Worm (Caenorhabditis elegans) whole organism, young adult: ENCODE data around the gene daf-42.

Experiments used
- B0336.3 ChIP-seq: fragments of 200-800 bp; sonication (Bioruptor generic); IDR thresholded peaks from 2 replicates; pipeline ENCODE4 v1.3.6; 2022; ENCODE audit warnings: missing genetic modification characterization, missing compliant biosample characterization
- F23B12.7 ChIP-seq: sonication (generic microtip); optimal IDR thresholded peaks from 2 replicates; lab custom pipeline; 2017; ENCODE audit warnings: missing genetic modification characterization, mild to moderate bottlenecking, missing compliant biosample characterization, antibody characterized with exemption, moderate library complexity; ENCODE audit not compliant: insufficient read depth
- F33H1.4 ChIP-seq: fragments of 200-800 bp; sonication (Bioruptor generic); IDR thresholded peaks from 2 replicates; pipeline ENCODE4 v1.3.6; 2022; ENCODE audit warnings: missing genetic modification reagents, missing genetic modification characterization, missing compliant biosample characterization
- F49E8.2 ChIP-seq: sonication (generic microtip); optimal IDR thresholded peaks from 3 replicates; lab custom pipeline; 2017; ENCODE audit warnings: missing genetic modification characterization, mild to moderate bottlenecking, missing compliant biosample characterization, antibody characterized with exemption, moderate library complexity; ENCODE audit not compliant: insufficient read depth
- F52B5.7 ChIP-seq: sonication (generic microtip); optimal IDR thresholded peaks from 2 replicates; lab custom pipeline; 2016; ENCODE audit warnings: mild to moderate bottlenecking, missing genetic modification characterization, missing compliant biosample characterization
- F57C9.4 ChIP-seq: sonication (generic microtip); optimal IDR thresholded peaks from 2 replicates; lab custom pipeline; 2017; ENCODE audit warnings: mild to moderate bottlenecking, missing genetic modification characterization, missing compliant biosample characterization
- T07F8.4 ChIP-seq: sonication (generic microtip); optimal IDR thresholded peaks from 2 replicates; lab custom pipeline; 2016; ENCODE audit warnings: mild to moderate bottlenecking, missing genetic modification characterization, moderate library complexity, missing compliant biosample characterization
- Y56A3A.18 ChIP-seq: fragments of 200-800 bp; sonication (Bioruptor generic); IDR thresholded peaks from 2 replicates; pipeline ENCODE4 v1.3.6; 2022; ENCODE audit warnings: missing genetic modification reagents, missing genetic modification characterization, missing compliant biosample characterization
- Y67H2A.10 ChIP-seq: fragments of 200-800 bp; sonication (Bioruptor generic); conservative IDR thresholded peaks from 2 replicates; pipeline ENCODE4 v1.3.6; 2022; ENCODE audit warnings: missing genetic modification reagents, missing genetic modification characterization, missing compliant biosample characterization
- ZK185.1 ChIP-seq: sonication (generic microtip); optimal IDR thresholded peaks from 2 replicates; lab custom pipeline; 2016; ENCODE audit warnings: mild to moderate bottlenecking, missing genetic modification characterization, missing compliant biosample characterization; ENCODE audit not compliant: poor library complexity, severe bottlenecking
- aptf-2 ChIP-seq: fragments of 200-800 bp; sonication (Bioruptor generic); conservative IDR thresholded peaks from 2 replicates; pipeline ENCODE4 v1.3.6; 2022; ENCODE audit warnings: missing genetic modification reagents, missing genetic modification characterization, missing compliant biosample characterization
- attf-6 ChIP-seq: fragments of 200-800 bp; sonication (Bioruptor generic); IDR thresholded peaks from 2 replicates; pipeline ENCODE4 v1.3.6; 2022; ENCODE audit warnings: missing genetic modification reagents, missing genetic modification characterization, missing compliant biosample characterization
- cebp-1 ChIP-seq, 2 experiments: fragments of 200-800 bp in 1 of 2; sonication (Bioruptor generic) in 1 of 2; sonication (generic microtip) in 1 of 2; IDR thresholded peaks in 1 of 2; optimal IDR thresholded peaks in 1 of 2; 2 replicates each; pipeline versions ENCODE4 v1.3.6 to Lab custom; 2017 to 2022; ENCODE audit warnings: missing compliant biosample characterization in 2 of 2, missing genetic modification characterization in 2 of 2, mild to moderate bottlenecking in 1 of 2, missing genetic modification reagents in 1 of 2, moderate library complexity in 1 of 2
- ceh-40 ChIP-seq: fragments of 200-800 bp; sonication (Bioruptor generic); IDR thresholded peaks from 2 replicates; pipeline ENCODE4 v1.3.6; 2022; ENCODE audit warnings: missing genetic modification characterization, missing compliant biosample characterization
- ceh-91 ChIP-seq: fragments of 200-800 bp; sonication (Bioruptor generic); IDR thresholded peaks from 2 replicates; pipeline ENCODE4 v1.3.6; 2022; ENCODE audit warnings: missing genetic modification reagents, missing genetic modification characterization, missing compliant biosample characterization
- dpl-1 ChIP-seq: fragments of 150-350 bp; optimal IDR thresholded peaks from 2 replicates; lab custom pipeline; 2014; ENCODE audit warnings: missing biosample characterization, missing genetic modification reagents, missing genetic modification characterization
- efl-1 ChIP-seq: fragments of 150-350 bp; optimal IDR thresholded peaks from 2 replicates; lab custom pipeline; 2014; ENCODE audit warnings: missing biosample characterization, missing genetic modification reagents, missing genetic modification characterization
- gei-17 ChIP-seq: fragments of 200-800 bp; sonication (Bioruptor generic); optimal IDR thresholded peaks from 2 replicates; lab custom pipeline; 2018; ENCODE audit warnings: mild to moderate bottlenecking, missing genetic modification characterization, missing compliant biosample characterization
- him-1 ChIP-seq: sonication (generic microtip); optimal IDR thresholded peaks from 2 replicates; lab custom pipeline; 2016; ENCODE audit warnings: missing genotype, missing genetic modification reagents, missing genetic modification characterization, missing compliant biosample characterization
- hmg-1.2 ChIP-seq: fragments of 200-800 bp; sonication (Bioruptor generic); IDR thresholded peaks from 2 replicates; pipeline ENCODE4 v1.3.6; 2022; ENCODE audit warnings: missing genetic modification reagents, missing genetic modification characterization, missing compliant biosample characterization
- let-607 ChIP-seq, 2 experiments: fragments of 200-800 bp in 1 of 2; sonication (Bioruptor generic) in 1 of 2; sonication (generic microtip) in 1 of 2; optimal IDR thresholded peaks; 2 replicates each; lab custom pipeline; 2016 to 2018; ENCODE audit warnings: mild to moderate bottlenecking in 2 of 2, missing compliant biosample characterization in 2 of 2, missing genetic modification characterization in 2 of 2, moderate library complexity in 2 of 2, missing genotype in 1 of 2
- lin-26 ChIP-seq: fragments of 200-800 bp; sonication (Bioruptor generic); IDR thresholded peaks from 2 replicates; pipeline ENCODE4 v1.3.6; 2022; ENCODE audit warnings: missing genetic modification reagents, missing genetic modification characterization, missing compliant biosample characterization
- lin-35 ChIP-seq, 3 experiments: fragments of 150-350 bp in 2 of 3; sonication (generic microtip) in 1 of 3; optimal IDR thresholded peaks; 2 replicates each; lab custom pipeline; 2014 to 2018; ENCODE audit warnings: missing biosample characterization in 3 of 3, missing genetic modification characterization in 3 of 3, missing genetic modification reagents in 3 of 3
- lin-40 ChIP-seq: sonication (generic microtip); optimal IDR thresholded peaks from 2 replicates; lab custom pipeline; 2016; ENCODE audit warnings: missing genetic modification characterization, mild to moderate bottlenecking, missing compliant biosample characterization, missing genotype, missing genetic modification reagents
- lsy-27 ChIP-seq: sonication (generic microtip); optimal IDR thresholded peaks from 2 replicates; lab custom pipeline; 2017; ENCODE audit warnings: missing genetic modification characterization, mild to moderate bottlenecking, missing compliant biosample characterization, antibody characterized with exemption, missing genotype, borderline replicate concordance; ENCODE audit not compliant: insufficient read depth
- madf-10 ChIP-seq: sonication (generic microtip); optimal IDR thresholded peaks from 2 replicates; lab custom pipeline; 2016; ENCODE audit warnings: mild to moderate bottlenecking, missing genetic modification characterization, missing compliant biosample characterization
- madf-6 ChIP-seq: fragments of 200-800 bp; sonication (Bioruptor generic); IDR thresholded peaks from 2 replicates; pipeline ENCODE4 v1.3.6; 2022; ENCODE audit warnings: missing genetic modification reagents, missing genetic modification characterization, missing compliant biosample characterization
- mcd-1 ChIP-seq: fragments of 200-800 bp; sonication (Bioruptor generic); IDR thresholded peaks from 2 replicates; pipeline ENCODE4 v1.3.6; 2022; ENCODE audit warnings: missing genetic modification reagents, missing genetic modification characterization, missing compliant biosample characterization
- mel-28 ChIP-seq: sonication (generic microtip); optimal IDR thresholded peaks from 2 replicates; lab custom pipeline; 2016; ENCODE audit warnings: borderline replicate concordance, mild to moderate bottlenecking, missing genetic modification characterization, missing compliant biosample characterization
- nhr-120 ChIP-seq: fragments of 200-800 bp; sonication (Bioruptor generic); IDR thresholded peaks from 2 replicates; pipeline ENCODE4 v1.3.6; 2022; ENCODE audit warnings: missing genetic modification characterization, missing compliant biosample characterization
- pbrm-1 ChIP-seq: fragments of 200-800 bp; sonication (Bioruptor generic); IDR thresholded peaks from 2 replicates; pipeline ENCODE4 v1.3.6; 2022; ENCODE audit warnings: missing genetic modification reagents, missing genetic modification characterization, missing compliant biosample characterization
- rcor-1 ChIP-seq: fragments of 200-800 bp; sonication (Bioruptor generic); IDR thresholded peaks from 2 replicates; pipeline ENCODE4 v1.3.6; 2022; ENCODE audit warnings: missing genetic modification reagents, missing genetic modification characterization, missing compliant biosample characterization
- repo-1 ChIP-seq: sonication (generic microtip); optimal IDR thresholded peaks from 2 replicates; lab custom pipeline; 2017; ENCODE audit warnings: mild to moderate bottlenecking, missing genetic modification characterization, missing compliant biosample characterization
- sea-2 ChIP-seq: fragments of 200-800 bp; sonication (Bioruptor generic); IDR thresholded peaks from 2 replicates; pipeline ENCODE4 v1.3.6; 2022; ENCODE audit warnings: missing genetic modification characterization, missing compliant biosample characterization
- snpc-1.3 ChIP-seq: sonication (generic microtip); optimal IDR thresholded peaks from 2 replicates; lab custom pipeline; 2017; ENCODE audit warnings: missing genetic modification characterization, mild to moderate bottlenecking, missing compliant biosample characterization, antibody characterized with exemption, moderate library complexity, missing genotype, missing genetic modification reagents; ENCODE audit not compliant: insufficient read depth
- snpc-3.4 ChIP-seq: sonication (generic microtip); optimal IDR thresholded peaks from 2 replicates; lab custom pipeline; 2017; ENCODE audit warnings: missing genetic modification characterization, mild to moderate bottlenecking, missing compliant biosample characterization, antibody characterized with exemption, moderate library complexity, missing genotype, missing genetic modification reagents
- snpc-4 ChIP-seq, 5 experiments: fragments of 150-350 bp in 1 of 5; sonication (generic microtip) in 4 of 5; optimal IDR thresholded peaks; 2 replicates each; lab custom pipeline; 2014 to 2018; ENCODE audit warnings: missing genetic modification characterization in 5 of 5, missing biosample characterization in 3 of 5, antibody characterized with exemption in 2 of 5, mild to moderate bottlenecking in 2 of 5, missing compliant biosample characterization in 2 of 5, missing genotype in 2 of 5, moderate library complexity in 2 of 5, missing genetic modification reagents in 1 of 5
- somi-1 ChIP-seq: fragments of 200-800 bp; sonication (Bioruptor generic); optimal IDR thresholded peaks from 2 replicates; lab custom pipeline; 2018; ENCODE audit warnings: mild to moderate bottlenecking, missing genetic modification characterization, missing compliant biosample characterization
- tbp1 ChIP-seq: fragments of 200-800 bp; sonication (Bioruptor generic); optimal IDR thresholded peaks from 2 replicates; lab custom pipeline; 2018; ENCODE audit warnings: mild to moderate bottlenecking, missing genetic modification characterization, missing compliant biosample characterization
- unc-130 ChIP-seq: sonication (generic microtip); optimal IDR thresholded peaks from 2 replicates; lab custom pipeline; 2016; ENCODE audit warnings: missing genetic modification reagents, missing genetic modification characterization, missing compliant biosample characterization
- unc-62 ChIP-seq: fragments of 150-350 bp; optimal IDR thresholded peaks from 2 replicates; lab custom pipeline; 2014; ENCODE audit warnings: missing biosample characterization, missing genetic modification reagents, missing genetic modification characterization
- ztf-26 ChIP-seq: sonication (generic microtip); optimal IDR thresholded peaks from 2 replicates; lab custom pipeline; 2017; ENCODE audit warnings: missing genetic modification characterization, missing compliant biosample characterization
- ztf-3 ChIP-seq: fragments of 200-800 bp; sonication (Bioruptor generic); optimal IDR thresholded peaks from 2 replicates; lab custom pipeline; 2018; ENCODE audit warnings: mild to moderate bottlenecking, missing genetic modification characterization, missing compliant biosample characterization

Gene daf-42

ce11 chrIV:7316613-7317153, 30.0 kb downstream of the daf-42 start, which contains the start of gene F42C5.9 (continued):
- TF ChIP-seq lsy-27 (tag; lab: Kevin White, UChicago) (peak; percentile 58), let-607 (tag; optimal IDR thresholded peaks at IDR 0.05; lab: Kevin White, UChicago) (no peak), ZK185.1 (tag; lab: Kevin White, UChicago) (peak; percentile 1), F49E8.2 (tag; lab: Kevin White, UChicago) (peak; percentile 89), lin-26 (peak; percentile 41; the same call in 1 of the 2 replicates), attf-6 (GFP tag; lab: Robert Waterston, UW) (peak; percentile 83), madf-10 (tag; lab: Kevin White, UChicago) (no peak), him-1 (tag; lab: Kevin White, UChicago) (peak; percentile 57), efl-1 (peak; percentile 35), hmg-1.2 (GFP tag; lab: Robert Waterston, UW) (peak; percentile 93), repo-1 (tag; lab: Kevin White, UChicago) (peak; percentile 8), rcor-1 (peak; percentile 37), ceh-40 (GFP tag; lab: Robert Waterston, UW) (no peak), somi-1 (GFP tag; lab: Kevin White, UChicago) (no peak), Y56A3A.18 (GFP tag; lab: Robert Waterston, UW) (0 out of 2 replicates have a peak, but pooled peaks have one; percentile 49), unc-130 (GFP tag; lab: Kevin White, UChicago) (peak; percentile 42)

ce11 chrIV:7313962-7314361, 32.7 kb downstream of the daf-42 start:
- TF ChIP-seq ztf-26 (tag; lab: Kevin White, UChicago) = peak; percentile 40
- TF ChIP-seq sea-2 (GFP tag; lab: Robert Waterston, UW) = no peak
- peak; percentile 70 for TF ChIP-seq snpc-1.3 (tag; lab: Kevin White, UChicago)
- TF ChIP-seq F33H1.4 (GFP tag; lab: Robert Waterston, UW) = peak; percentile 89
- peak; percentile 44; the same call in 1 of the 2 replicates for TF ChIP-seq hmg-1.2 (GFP tag; lab: Robert Waterston, UW)
- no peak for TF ChIP-seq T07F8.4 (tag; lab: Kevin White, UChicago)
- no peak for TF ChIP-seq F57C9.4 (tag; lab: Kevin White, UChicago)
- TF ChIP-seq snpc-3.4 (tag; lab: Kevin White, UChicago) = no peak
- no peak for TF ChIP-seq B0336.3 (GFP tag; lab: Robert Waterston, UW)
- no peak for TF ChIP-seq F52B5.7 (tag; lab: Kevin White, UChicago)
- peak; percentile 62 for TF ChIP-seq madf-6
- no peak for TF ChIP-seq unc-62 (GFP tag; lab: Kevin White, UChicago)
- no peak for TF ChIP-seq nhr-120 (GFP tag; lab: Robert Waterston, UW)
- no peak for TF ChIP-seq gei-17 (GFP tag; lab: Kevin White, UChicago)
- peak; percentile 49 for TF ChIP-seq lin-40 (tag; lab: Kevin White, UChicago)
- TF ChIP-seq mcd-1 (GFP tag; lab: Robert Waterston, UW) = peak; percentile 42; the same call in 1 of the 2 replicates
- TF ChIP-seq cebp-1 (GFP tag; IDR thresholded peaks at IDR 0.05; lab: Robert Waterston, UW) = no peak
- peak; percentile 52 for TF ChIP-seq cebp-1 (tag; optimal IDR thresholded peaks at IDR 0.05; lab: Kevin White, UChicago)
- TF ChIP-seq repo-1 (tag; lab: Kevin White, UChicago) = peak; percentile 29
- peak in 1 of 3 experiments; percentile 70 for TF ChIP-seq lin-35 (GFP tag; optimal IDR thresholded peaks at IDR 0.05; lab: Kevin White, UChicago)
- TF ChIP-seq attf-6 (GFP tag; lab: Robert Waterston, UW) = no peak
- TF ChIP-seq tbp1 (GFP tag; lab: Kevin White, UChicago) = peak; percentile 49
- TF ChIP-seq ZK185.1 (tag; lab: Kevin White, UChicago) = peak; percentile 1
- 0 out of 2 replicates have a peak, but pooled peaks have one; percentile 18 for TF ChIP-seq ceh-91 (GFP tag; lab: Robert Waterston, UW)
- no peak for TF ChIP-seq ztf-3 (GFP tag; lab: Kevin White, UChicago)
- no peak for TF ChIP-seq Y67H2A.10 (GFP tag; lab: Robert Waterston, UW)
- TF ChIP-seq snpc-4 (GFP tag; optimal IDR thresholded peaks at IDR 0.05; lab: Kevin White, UChicago) = peak; percentile 80
- peak; percentile 70 to 79 (median 76) for TF ChIP-seq snpc-4 (tag; optimal IDR thresholded peaks at IDR 0.05; lab: Kevin White, UChicago)
- TF ChIP-seq him-1 (tag; lab: Kevin White, UChicago) = peak; percentile 9
- TF ChIP-seq dpl-1 (GFP tag; lab: Kevin White, UChicago) = no peak
- TF ChIP-seq aptf-2 (GFP tag; lab: Robert Waterston, UW) = no peak
- TF ChIP-seq pbrm-1 = peak; percentile 32; the same call in 1 of the 2 replicates
- no peak for TF ChIP-seq mel-28
- peak; percentile 51 for TF ChIP-seq F23B12.7 (tag; lab: Kevin White, UChicago)
